Fruit fly (Drosophila melanogaster): ENCODE measurements around the gene CG5645.

The CG5645 gene

dm6 chr3L:12145709-12146694 lies 9.5 kb upstream of the CG5645 start, which contains the start of the genes eIF3l and Nrx-IV:
eIF3l (minus strand) TSS chr3L:12146097.
Nrx-IV (plus strand) TSS chr3L:12146519.
- TF ChIP-seq psq (optimal IDR thresholded peaks at IDR 0.05): no peak
- no peak for TF ChIP-seq insv (optimal IDR thresholded peaks at IDR 0.05)
- TF ChIP-seq Myc (optimal IDR thresholded peaks at IDR 0.05): no peak
- no peak for TF ChIP-seq Sin3A (optimal IDR thresholded peaks at IDR 0.05)
- no peak for TF ChIP-seq ttk (optimal IDR thresholded peaks at IDR 0.05)
- no peak for TF ChIP-seq h (optimal IDR thresholded peaks at IDR 0.05)

dm6 chr3L:12139232-12139698 lies 2.8 kb upstream of the CG5645 start:
- TF ChIP-seq Myc (optimal IDR thresholded peaks at IDR 0.05) (no peak), ttk (optimal IDR thresholded peaks at IDR 0.05) (no peak), Sin3A (optimal IDR thresholded peaks at IDR 0.05) (no peak), psq (optimal IDR thresholded peaks at IDR 0.05) (no peak), h (optimal IDR thresholded peaks at IDR 0.05) (no peak), insv (optimal IDR thresholded peaks at IDR 0.05) (no peak)

dm6 chr3L:12138113-12138899 lies 1.8 kb upstream of the CG5645 start, which contains the start of the genes ND-SGDH and RhoGAP68F:
ND-SGDH (minus strand) TSS chr3L:12138584.
RhoGAP68F (plus strand) TSS chr3L:12138868.
- TF ChIP-seq Sin3A (optimal IDR thresholded peaks at IDR 0.05): no peak
- TF ChIP-seq psq (optimal IDR thresholded peaks at IDR 0.05): no peak
- TF ChIP-seq Myc (optimal IDR thresholded peaks at IDR 0.05): no peak
- TF ChIP-seq h (optimal IDR thresholded peaks at IDR 0.05): no peak
- no peak for TF ChIP-seq ttk (optimal IDR thresholded peaks at IDR 0.05)
- TF ChIP-seq insv (optimal IDR thresholded peaks at IDR 0.05): no peak

dm6 chr3L:12131918-12132317 lies 4.6 kb downstream of the CG5645 start, which contains the start of gene DEF8:
DEF8 (plus strand) TSS chr3L:12132146.
- no peak for TF ChIP-seq h (optimal IDR thresholded peaks at IDR 0.05)
- no peak for TF ChIP-seq insv (optimal IDR thresholded peaks at IDR 0.05)
- TF ChIP-seq Sin3A (optimal IDR thresholded peaks at IDR 0.05): no peak
- no peak for TF ChIP-seq psq (optimal IDR thresholded peaks at IDR 0.05)
- no peak for TF ChIP-seq Myc (optimal IDR thresholded peaks at IDR 0.05)

- no peak for TF ChIP-seq Myc (optimal IDR thresholded peaks at IDR 0.05)
- no peak for TF ChIP-seq insv (optimal IDR thresholded peaks at IDR 0.05)
- TF ChIP-seq h (optimal IDR thresholded peaks at IDR 0.05): no peak
- no peak for TF ChIP-seq Sin3A (optimal IDR thresholded peaks at IDR 0.05)
- no peak for TF ChIP-seq ttk (optimal IDR thresholded peaks at IDR 0.05)
- no peak for TF ChIP-seq psq (optimal IDR thresholded peaks at IDR 0.05)
Measured at dm6 chr3L:12129111-12129510, 7.4 kb downstream of the CG5645 start, which contains the start of gene Lsp2. Lsp2 (plus strand) TSS chr3L:12129393.

- TF ChIP-seq Sin3A (optimal IDR thresholded peaks at IDR 0.05) (no peak), psq (optimal IDR thresholded peaks at IDR 0.05) (no peak), ttk (optimal IDR thresholded peaks at IDR 0.05) (no peak), Myc (optimal IDR thresholded peaks at IDR 0.05) (no peak), h (optimal IDR thresholded peaks at IDR 0.05) (no peak), insv (optimal IDR thresholded peaks at IDR 0.05) (no peak)
Measured at dm6 chr3L:12127294-12128029, 9.0 kb downstream of the CG5645 start, which contains the start of the genes Ir68b and CG34241. Ir68b (minus strand) TSS chr3L:12127394. CG34241 (plus strand) TSS chr3L:12127979.

dm6 chr3L:12124975-12125374 lies 11.5 kb downstream of the CG5645 start, which contains the start of gene yps:
yps (minus strand) TSS chr3L:12125150.
- TF ChIP-seq h (optimal IDR thresholded peaks at IDR 0.05) (no peak), insv (optimal IDR thresholded peaks at IDR 0.05) (no peak), psq (optimal IDR thresholded peaks at IDR 0.05) (no peak), Sin3A (optimal IDR thresholded peaks at IDR 0.05) (no peak), Myc (optimal IDR thresholded peaks at IDR 0.05) (no peak)

- TF ChIP-seq insv (optimal IDR thresholded peaks at IDR 0.05) (no peak), psq (optimal IDR thresholded peaks at IDR 0.05) (no peak), ttk (optimal IDR thresholded peaks at IDR 0.05) (no peak), h (optimal IDR thresholded peaks at IDR 0.05) (no peak), Sin3A (optimal IDR thresholded peaks at IDR 0.05) (no peak), Myc (optimal IDR thresholded peaks at IDR 0.05) (no peak)
Measured at dm6 chr3L:12124138-12124583, 12.3 kb downstream of the CG5645 start.

- TF ChIP-seq psq (optimal IDR thresholded peaks at IDR 0.05) (no peak), Myc (optimal IDR thresholded peaks at IDR 0.05) (no peak), ttk (optimal IDR thresholded peaks at IDR 0.05) (no peak), h (optimal IDR thresholded peaks at IDR 0.05) (no peak)
Measured at dm6 chr3L:12122891-12123290, 13.6 kb downstream of the CG5645 start.

- no peak for TF ChIP-seq insv (optimal IDR thresholded peaks at IDR 0.05)
- TF ChIP-seq Myc (optimal IDR thresholded peaks at IDR 0.05): no peak
- TF ChIP-seq Sin3A (optimal IDR thresholded peaks at IDR 0.05): no peak
- TF ChIP-seq psq (optimal IDR thresholded peaks at IDR 0.05): no peak
- no peak for TF ChIP-seq ttk (optimal IDR thresholded peaks at IDR 0.05)
- no peak for TF ChIP-seq h (optimal IDR thresholded peaks at IDR 0.05)
Measured at dm6 chr3L:12119875-12120485, 16.5 kb downstream of the CG5645 start, which contains the start of gene CG11560. CG11560 (plus strand) TSS chr3L:12120019.

Data from Kc167 (cell line).